Worm (Caenorhabditis elegans): ENCODE results near the gene E04F6.15.

- TF ChIP-seq him-1 (tag; optimal IDR thresholded peaks at IDR 0.05): no peak
- TF ChIP-seq dao-5 (tag; optimal IDR thresholded peaks at IDR 0.05): no peak
Observed at ce11 chrII:7210187-7210586, at the start of gene E04F6.15.

Data from whole organism, L4/young adult.